Worm (Caenorhabditis elegans) whole organism, L2 larva: ENCODE data around the gene jmjd-5.

Source experiments
- C34F6.9 ChIP-seq: fragments of 150-350 bp; optimal IDR thresholded peaks from 2 replicates; lab custom pipeline; 2014; ENCODE audit warnings: missing biosample characterization, missing genetic modification characterization
- R02D3.7 ChIP-seq: fragments of 150-350 bp; optimal IDR thresholded peaks from 2 replicates; lab custom pipeline; 2014; ENCODE audit warnings: missing biosample characterization, missing genetic modification characterization
- ZK546.5 ChIP-seq: sonication (generic microtip); optimal IDR thresholded peaks from 2 replicates; lab custom pipeline; 2017; ENCODE audit warnings: missing biosample characterization, missing genetic modification characterization
- ama-1 ChIP-seq: fragments of 150-350 bp; optimal IDR thresholded peaks from 2 replicates; lab custom pipeline; 2018; ENCODE audit warnings: inconsistent platforms
- blmp-1 ChIP-seq: sonication (generic microtip); optimal IDR thresholded peaks from 2 replicates; lab custom pipeline; 2017; ENCODE audit warnings: missing genetic modification characterization, mild to moderate bottlenecking, missing compliant biosample characterization, antibody characterized with exemption, moderate library complexity; ENCODE audit not compliant: insufficient read depth
- egl-27 ChIP-seq: sonication (generic microtip); optimal IDR thresholded peaks from 3 replicates; lab custom pipeline; 2017; ENCODE audit warnings: missing biosample characterization, missing genetic modification reagents, missing genetic modification characterization
- lin-13 ChIP-seq: fragments of 150-350 bp; optimal IDR thresholded peaks from 2 replicates; lab custom pipeline; 2014; ENCODE audit warnings: missing biosample characterization, missing genetic modification reagents, missing genetic modification characterization
- lin-39 ChIP-seq: fragments of 150-350 bp; optimal IDR thresholded peaks from 2 replicates; lab custom pipeline; 2014; ENCODE audit warnings: missing biosample characterization, missing genetic modification reagents, missing genetic modification characterization
- nhr-129 ChIP-seq: fragments of 150-350 bp; optimal IDR thresholded peaks from 2 replicates; lab custom pipeline; 2014; ENCODE audit warnings: missing biosample characterization, missing genetic modification characterization
- snpc-4 ChIP-seq: fragments of 150-350 bp; optimal IDR thresholded peaks from 2 replicates; lab custom pipeline; 2014; ENCODE audit warnings: missing biosample characterization, missing genetic modification characterization
- ztf-1 ChIP-seq: fragments of 200-800 bp; sonication (Bioruptor generic); conservative IDR thresholded peaks from 2 replicates; pipeline ENCODE4 v1.3.6; 2022; ENCODE audit warnings: missing genetic modification characterization, missing compliant biosample characterization
- ztf-11 ChIP-seq: sonication (generic microtip); optimal IDR thresholded peaks from 2 replicates; lab custom pipeline; 2017; ENCODE audit warnings: missing biosample characterization, missing genetic modification characterization
- ztf-4 ChIP-seq: fragments of 150-350 bp; optimal IDR thresholded peaks from 2 replicates; lab custom pipeline; 2014; ENCODE audit warnings: missing biosample characterization, missing genetic modification characterization

- TF ChIP-seq egl-27 (no peak), snpc-4 (tag; lab: Kevin White, UChicago) (no peak), ama-1 (lab: Kevin White, UChicago) (peak; percentile 77), lin-39 (tag; lab: Kevin White, UChicago) (no peak), ztf-4 (peak; percentile 30), lin-13 (no peak), ztf-11 (no peak), C34F6.9 (tag; lab: Kevin White, UChicago) (no peak), R02D3.7 (tag; lab: Kevin White, UChicago) (no peak), ZK546.5 (no peak), nhr-129 (tag; lab: Kevin White, UChicago) (peak; percentile 6), blmp-1 (tag; lab: Kevin White, UChicago) (no peak), ztf-1 (GFP tag; lab: Robert Waterston, UW) (no peak)
These were observed 9.0 kb upstream of the jmjd-5 start for ce11 chrV:11118179-11118725.
